Worm (Caenorhabditis elegans) whole organism, L2 larva: ENCODE measurements around the gene srd-43.

Experiments used
- ZK546.5 ChIP-seq: sonication (generic microtip); optimal IDR thresholded peaks from 2 replicates; lab custom pipeline; 2017; ENCODE audit warnings: missing biosample characterization, missing genetic modification characterization
- egl-27 ChIP-seq: sonication (generic microtip); optimal IDR thresholded peaks from 3 replicates; lab custom pipeline; 2017; ENCODE audit warnings: missing biosample characterization, missing genetic modification reagents, missing genetic modification characterization
- lin-11 ChIP-seq: fragments of 150-350 bp; sonication (generic microtip); optimal IDR thresholded peaks from 2 replicates; lab custom pipeline; 2014; ENCODE audit warnings: missing biosample characterization, missing genetic modification characterization, inconsistent platforms, mixed read lengths
- mdl-1 ChIP-seq, 2 experiments: fragments of 150-350 bp in 1 of 2; sonication (generic microtip) in 1 of 2; optimal IDR thresholded peaks; 2 replicates each; lab custom pipeline; 2017; ENCODE audit warnings: missing biosample characterization in 2 of 2, missing genetic modification characterization in 2 of 2
- nhr-237 ChIP-seq: fragments of 150-350 bp; optimal IDR thresholded peaks from 2 replicates; lab custom pipeline; 2014; ENCODE audit warnings: missing biosample characterization, missing genetic modification characterization
- nhr-6 ChIP-seq: fragments of 150-350 bp; optimal IDR thresholded peaks from 2 replicates; lab custom pipeline; 2014; ENCODE audit warnings: missing biosample characterization, missing genetic modification characterization
- skn-1 ChIP-seq: sonication (generic microtip); optimal IDR thresholded peaks from 2 replicates; lab custom pipeline; 2017; ENCODE audit warnings: missing biosample characterization, missing genetic modification characterization
- sma-9 ChIP-seq, 2 experiments: fragments of 150-350 bp in 1 of 2; sonication (generic microtip) in 1 of 2; optimal IDR thresholded peaks; 2 replicates each; lab custom pipeline; 2014 to 2016; ENCODE audit warnings: missing genetic modification characterization in 2 of 2, mild to moderate bottlenecking in 1 of 2, missing biosample characterization in 1 of 2, missing compliant biosample characterization in 1 of 2, missing genetic modification reagents in 1 of 2, moderate library complexity in 1 of 2
- unc-62 ChIP-seq: fragments of 150-350 bp; optimal IDR thresholded peaks from 2 replicates; lab custom pipeline; 2014; ENCODE audit warnings: missing biosample characterization, missing genetic modification reagents, missing genetic modification characterization
- ztf-11 ChIP-seq: sonication (generic microtip); optimal IDR thresholded peaks from 2 replicates; lab custom pipeline; 2017; ENCODE audit warnings: missing biosample characterization, missing genetic modification characterization
- ztf-4 ChIP-seq: fragments of 150-350 bp; optimal IDR thresholded peaks from 2 replicates; lab custom pipeline; 2014; ENCODE audit warnings: missing biosample characterization, missing genetic modification characterization

DNA sequence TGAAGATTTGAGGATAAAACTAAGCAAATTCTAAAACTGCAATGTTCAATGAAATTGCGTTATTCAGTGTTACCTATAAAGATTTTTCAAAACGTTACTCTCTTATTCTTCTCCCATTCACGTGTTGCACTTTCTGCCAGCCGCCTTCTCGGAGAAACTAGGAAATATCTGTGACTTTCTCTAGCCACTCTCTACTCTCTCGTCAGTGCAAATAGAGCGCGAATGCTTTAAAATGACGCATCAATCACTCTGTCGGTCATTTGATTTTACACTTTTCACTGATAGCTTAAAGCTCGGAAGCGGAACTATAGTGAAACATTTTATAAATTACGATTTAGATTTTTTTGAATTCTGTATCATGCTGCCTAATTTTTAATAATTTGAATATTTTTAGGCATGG, 23.2 kb upstream of the srd-43 start:
- TF ChIP-seq skn-1 (tag; lab: Kevin White, UChicago) = no peak
- peak; percentile 29 for TF ChIP-seq ztf-4
- TF ChIP-seq ztf-11 (tag; lab: Kevin White, UChicago) = no peak
- peak; percentile 28 for TF ChIP-seq lin-11 (tag; lab: Kevin White, UChicago)
- no peak for TF ChIP-seq ZK546.5 (tag; lab: Kevin White, UChicago)
- TF ChIP-seq unc-62 (GFP tag; lab: Kevin White, UChicago) = no peak
- TF ChIP-seq mdl-1 (tag; optimal IDR thresholded peaks at IDR 0.05; lab: Kevin White, UChicago) = peak; percentile 20 to 76
- TF ChIP-seq nhr-6 (tag; lab: Kevin White, UChicago) = peak; percentile 79
- TF ChIP-seq nhr-237 (tag; lab: Kevin White, UChicago) = no peak
- TF ChIP-seq egl-27 (tag; lab: Kevin White, UChicago) = peak; percentile 70
- peak; percentile 89 for TF ChIP-seq sma-9 (GFP tag; optimal IDR thresholded peaks at IDR 0.05; lab: Kevin White, UChicago)
- no peak for TF ChIP-seq sma-9 (tag; optimal IDR thresholded peaks at IDR 0.05; lab: Kevin White, UChicago)
